Fruit fly (Drosophila melanogaster): ENCODE measurements around the gene Jon65Aiii.

The Jon65Aiii gene

dm6 chr3L:6034916-6035315 is 15.6 kb upstream of the Jon65Aiii start, which contains the start of gene yip7:
yip7 (plus strand) TSS chr3L:6035216.
- TF ChIP-seq tj (GFP tag; optimal IDR thresholded peaks at IDR 0.05) (no peak), pad (GFP tag; optimal IDR thresholded peaks at IDR 0.05) (no peak), Clk (GFP tag; optimal IDR thresholded peaks at IDR 0.05) (no peak), ovo (GFP tag; optimal IDR thresholded peaks at IDR 0.05) (no peak), CG12768 (GFP tag; optimal IDR thresholded peaks at IDR 0.05) (no peak), Hr96 (GFP tag; optimal IDR thresholded peaks at IDR 0.05) (no peak), CG7045 (GFP tag; optimal IDR thresholded peaks at IDR 0.05) (no peak)

- peak; percentile 75 for TF ChIP-seq kay (GFP tag; ENCODE audit: borderline replicate concordance)
- no peak for TF ChIP-seq Mnt (GFP tag; optimal IDR thresholded peaks at IDR 0.05)
- no peak for TF ChIP-seq CG7101 (tag; optimal IDR thresholded peaks at IDR 0.05)
- peak; percentile 26 for TF ChIP-seq cic (GFP tag; optimal IDR thresholded peaks at IDR 0.05)
- peak; percentile 21 for TF ChIP-seq Hr96 (GFP tag; optimal IDR thresholded peaks at IDR 0.05)
- no peak for TF ChIP-seq CG7045 (GFP tag; optimal IDR thresholded peaks at IDR 0.05)
Observed at dm6 chr3L:6036141-6036540, 14.4 kb upstream of the Jon65Aiii start.

dm6 chr3L:6036811-6037210 is 13.7 kb upstream of the Jon65Aiii start, which contains the start of gene CG6462:
CG6462 (plus strand) TSS chr3L:6037111.
- no peak for TF ChIP-seq bab1 (GFP tag; optimal IDR thresholded peaks at IDR 0.05)
- no peak for TF ChIP-seq Mnt (GFP tag; optimal IDR thresholded peaks at IDR 0.05)
- no peak for TF ChIP-seq CG14711 (tag; optimal IDR thresholded peaks at IDR 0.05)

- TF ChIP-seq cic (GFP tag; optimal IDR thresholded peaks at IDR 0.05) = peak; percentile 15
- TF ChIP-seq CG14711 (tag; optimal IDR thresholded peaks at IDR 0.05) = no peak
Observed at dm6 chr3L:6038720-6039205, 11.8 kb upstream of the Jon65Aiii start, which contains the start of gene Jon65Aiv. Jon65Aiv (plus strand) TSS chr3L:6039155.

dm6 chr3L:6052021-6052420 is 1.5 kb downstream of the Jon65Aiii start, which contains the start of gene Jon65Aii:
Jon65Aii (plus strand) TSS chr3L:6052321.
- TF ChIP-seq CG5204 (GFP tag; optimal IDR thresholded peaks at IDR 0.05) (no peak), kay (GFP tag; ENCODE audit: borderline replicate concordance) (peak; percentile 8)

dm6 chr3L:6054343-6054742 is 3.8 kb downstream of the Jon65Aiii start, which contains the start of gene Jon65Ai:
Jon65Ai (minus strand) TSS chr3L:6054443.
- TF ChIP-seq kay (GFP tag; ENCODE audit: borderline replicate concordance) (no peak), toe (GFP tag; optimal IDR thresholded peaks at IDR 0.05) (no peak), CG7101 (tag; optimal IDR thresholded peaks at IDR 0.05) (no peak), bab1 (GFP tag; optimal IDR thresholded peaks at IDR 0.05) (no peak), cic (GFP tag; optimal IDR thresholded peaks at IDR 0.05) (no peak), CG14711 (tag; optimal IDR thresholded peaks at IDR 0.05) (no peak), tj (GFP tag; optimal IDR thresholded peaks at IDR 0.05) (no peak), CG33017 (tag; optimal IDR thresholded peaks at IDR 0.05) (no peak), Clk (GFP tag; optimal IDR thresholded peaks at IDR 0.05) (no peak)

- TF ChIP-seq Hr96 (GFP tag; optimal IDR thresholded peaks at IDR 0.05) = peak; percentile 11
- no peak for TF ChIP-seq cic (GFP tag; optimal IDR thresholded peaks at IDR 0.05)
- no peak for TF ChIP-seq pad (GFP tag; optimal IDR thresholded peaks at IDR 0.05)
- TF ChIP-seq ovo (GFP tag; optimal IDR thresholded peaks at IDR 0.05) = peak; percentile 3
- TF ChIP-seq bab1 (GFP tag; optimal IDR thresholded peaks at IDR 0.05) = peak; percentile 19
Observed at dm6 chr3L:6054803-6055202, 4.2 kb downstream of the Jon65Aiii start, which contains the start of gene tant. tant (plus strand) TSS chr3L:6055136.

- no peak for TF ChIP-seq toe (GFP tag; optimal IDR thresholded peaks at IDR 0.05)
- TF ChIP-seq Clk (GFP tag; optimal IDR thresholded peaks at IDR 0.05) = no peak
- TF ChIP-seq CG11617 (GFP tag; optimal IDR thresholded peaks at IDR 0.05) = no peak
- TF ChIP-seq tj (GFP tag; optimal IDR thresholded peaks at IDR 0.05) = no peak
- no peak for TF ChIP-seq CG14711 (tag; optimal IDR thresholded peaks at IDR 0.05)
- no peak for TF ChIP-seq CG7101 (tag; optimal IDR thresholded peaks at IDR 0.05)
- TF ChIP-seq ovo (GFP tag; optimal IDR thresholded peaks at IDR 0.05) = no peak
- no peak for TF ChIP-seq Mnt (GFP tag; optimal IDR thresholded peaks at IDR 0.05)
Observed at dm6 chr3L:6059062-6059708, 8.6 kb downstream of the Jon65Aiii start, which contains the start of gene CG6592. CG6592 (plus strand) TSS chr3L:6059658.

Measured in whole organism, adult.